Worm (Caenorhabditis elegans): ENCODE measurements around the gene ZK757.10.

The ZK757.10 gene

DNA sequence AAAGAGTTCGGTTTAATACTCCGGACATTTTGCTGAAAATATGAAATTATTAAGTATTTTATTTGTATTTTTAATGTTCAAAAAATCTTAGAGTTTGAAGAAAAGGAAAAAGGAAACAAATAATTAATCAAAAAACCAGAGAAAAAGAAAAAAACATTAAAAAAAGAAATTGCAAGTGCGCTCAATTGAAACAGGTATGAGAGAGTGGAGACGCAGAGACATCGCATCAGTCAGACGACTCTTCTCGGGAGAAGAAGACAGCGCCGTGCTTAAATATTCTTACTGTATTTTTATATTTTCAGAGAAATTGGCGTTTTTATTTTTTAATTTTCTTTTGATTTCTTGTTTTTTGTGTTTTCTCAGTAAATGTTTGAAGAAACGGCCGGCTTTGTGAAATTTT is 29.0 kb upstream of the ZK757.10 start, which contains the start of gene mrpl-36 (continued):
- TF ChIP-seq nhr-90 (tag; optimal IDR thresholded peaks at IDR 0.05; ENCODE audit: poor library complexity) (no peak), xbp-1 (tag; optimal IDR thresholded peaks at IDR 0.05) (no peak), zag-1 (tag; optimal IDR thresholded peaks at IDR 0.05) (no peak), sup-37 (GFP tag; optimal IDR thresholded peaks at IDR 0.05) (no peak), efl-1 (optimal IDR thresholded peaks at IDR 0.05) (peak; percentile 52 to 67), efl-1 (GFP tag; optimal IDR thresholded peaks at IDR 0.05 in 1 of 2) (peak; percentile 45 to 94), unc-62 (GFP tag; optimal IDR thresholded peaks at IDR 0.05) (no peak), skn-1 (tag; optimal IDR thresholded peaks at IDR 0.05) (peak; percentile 40), nhr-237 (tag; optimal IDR thresholded peaks at IDR 0.05) (no peak), grh-1 (GFP tag; IDR thresholded peaks at IDR 0.05) (no peak), nhr-71 (tag; optimal IDR thresholded peaks at IDR 0.05) (peak; percentile 46), efl-3 (GFP tag; optimal IDR thresholded peaks at IDR 0.05) (no peak), nhr-19 (GFP tag; conservative IDR thresholded peaks at IDR 0.05) (no peak), dsc-1 (tag; optimal IDR thresholded peaks at IDR 0.05) (no peak), pqm-1 (tag; optimal IDR thresholded peaks at IDR 0.05) (no peak), mef-2 (tag; optimal IDR thresholded peaks at IDR 0.05) (no peak), C16A3.4 (tag; optimal IDR thresholded peaks at IDR 0.05) (peak; percentile 30), blmp-1 (tag; optimal IDR thresholded peaks at IDR 0.05) (no peak), C34B4.2 (tag; optimal IDR thresholded peaks at IDR 0.05) (no peak), tbx-2 (tag; optimal IDR thresholded peaks at IDR 0.05) (no peak), ceh-90 (tag; optimal IDR thresholded peaks at IDR 0.05) (no peak), swsn-7 (tag; optimal IDR thresholded peaks at IDR 0.05) (peak; percentile 4), elt-2 (tag; optimal IDR thresholded peaks at IDR 0.05) (no peak), unc-130 (tag; optimal IDR thresholded peaks at IDR 0.05) (no peak), fkh-10 (GFP tag; optimal IDR thresholded peaks at IDR 0.05) (no peak), unc-30 (tag; optimal IDR thresholded peaks at IDR 0.05) (no peak), lin-13 (GFP tag; optimal IDR thresholded peaks at IDR 0.05) (no peak), sox-4 (tag; optimal IDR thresholded peaks at IDR 0.05) (no peak), ama-1 (optimal IDR thresholded peaks at IDR 0.05) (no peak), unc-98 (GFP tag; IDR thresholded peaks at IDR 0.05) (no peak), nhr-76 (tag; optimal IDR thresholded peaks at IDR 0.05) (no peak), Y116A8C.19 (tag; optimal IDR thresholded peaks at IDR 0.05; ENCODE audit: borderline replicate concordance) (no peak), lin-39 (tag; optimal IDR thresholded peaks at IDR 0.05) (no peak), ztf-4 (tag; optimal IDR thresholded peaks at IDR 0.05) (no peak), hpl-2 (GFP tag; optimal IDR thresholded peaks at IDR 0.05) (no peak), dpl-1 (GFP tag; optimal IDR thresholded peaks at IDR 0.05) (peak; percentile 33 to 64 (median 39)), nhr-12 (tag; optimal IDR thresholded peaks at IDR 0.05) (no peak), fos-1 (tag; optimal IDR thresholded peaks at IDR 0.05) (no peak)

ce11 chrIII:9848603-9849002 is 28.4 kb upstream of the ZK757.10 start:
- TF ChIP-seq dpl-1 (GFP tag; optimal IDR thresholded peaks at IDR 0.05): peak; percentile 49 to 69 (median 56)
- peak; percentile 13 for TF ChIP-seq rnt-1 (tag; optimal IDR thresholded peaks at IDR 0.05)
- TF ChIP-seq grh-1 (GFP tag; IDR thresholded peaks at IDR 0.05): 0 out of 2 replicates have a peak, but pooled peaks have one; percentile 10
- no peak for TF ChIP-seq lin-15B (tag; optimal IDR thresholded peaks at IDR 0.05)
- TF ChIP-seq snu-23 (GFP tag; optimal IDR thresholded peaks at IDR 0.05): no peak
- peak; percentile 72 to 89 for TF ChIP-seq efl-1 (optimal IDR thresholded peaks at IDR 0.05)
- TF ChIP-seq efl-1 (GFP tag; optimal IDR thresholded peaks at IDR 0.05 in 1 of 2): peak; percentile 64 to 95
- no peak for TF ChIP-seq fkh-4 (tag; optimal IDR thresholded peaks at IDR 0.05; ENCODE audit: borderline replicate concordance)
- TF ChIP-seq skn-1 (tag; optimal IDR thresholded peaks at IDR 0.05): no peak
- TF ChIP-seq snpc-4 (tag; optimal IDR thresholded peaks at IDR 0.05): no peak
- peak in 1 of 2 experiments; percentile 26 for TF ChIP-seq lin-35 (GFP tag; optimal IDR thresholded peaks at IDR 0.05)
